Worm (Caenorhabditis elegans) whole organism, young adult: ENCODE measurements around the gene aly-3.
A peak's percentile ranks its signal among the peaks of the same experiment; 100 is the strongest.

Source experiments
- B0035.1 ChIP-seq: sonication (generic microtip); optimal IDR thresholded peaks from 2 replicates; lab custom pipeline; 2016; ENCODE audit warnings: missing genetic modification characterization, mild to moderate bottlenecking, missing compliant biosample characterization, missing genotype, missing genetic modification reagents
- B0261.1 ChIP-seq: sonication (generic microtip); optimal IDR thresholded peaks from 2 replicates; lab custom pipeline; 2016; ENCODE audit warnings: mild to moderate bottlenecking, missing genetic modification characterization, moderate library complexity, missing compliant biosample characterization
- C17E4.6 ChIP-seq: fragments of 200-800 bp; sonication (Bioruptor generic); IDR thresholded peaks from 2 replicates; pipeline ENCODE4 v1.3.6; 2022; ENCODE audit warnings: missing genetic modification reagents, missing genetic modification characterization, missing compliant biosample characterization
- D2030.7 ChIP-seq: fragments of 200-800 bp; sonication (Bioruptor generic); IDR thresholded peaks from 2 replicates; pipeline ENCODE4 v1.3.6; 2022; ENCODE audit warnings: missing genetic modification reagents, missing genetic modification characterization, missing compliant biosample characterization
- F39B2.1 ChIP-seq: fragments of 200-800 bp; sonication (Bioruptor generic); IDR thresholded peaks from 2 replicates; pipeline ENCODE4 v1.3.6; 2022; ENCODE audit warnings: missing genetic modification reagents, missing genetic modification characterization, missing compliant biosample characterization
- F49E8.2 ChIP-seq: sonication (generic microtip); optimal IDR thresholded peaks from 3 replicates; lab custom pipeline; 2017; ENCODE audit warnings: missing genetic modification characterization, mild to moderate bottlenecking, missing compliant biosample characterization, antibody characterized with exemption, moderate library complexity; ENCODE audit not compliant: insufficient read depth
- F57C9.4 ChIP-seq: sonication (generic microtip); optimal IDR thresholded peaks from 2 replicates; lab custom pipeline; 2017; ENCODE audit warnings: mild to moderate bottlenecking, missing genetic modification characterization, missing compliant biosample characterization
- K11D2.4 ChIP-seq: fragments of 200-800 bp; sonication (Bioruptor generic); IDR thresholded peaks from 2 replicates; pipeline ENCODE4 v1.3.6; 2022; ENCODE audit warnings: missing genetic modification reagents, missing genetic modification characterization, missing compliant biosample characterization
- T07F8.4 ChIP-seq: sonication (generic microtip); optimal IDR thresholded peaks from 2 replicates; lab custom pipeline; 2016; ENCODE audit warnings: mild to moderate bottlenecking, missing genetic modification characterization, moderate library complexity, missing compliant biosample characterization
- T26A5.8 ChIP-seq: sonication (generic microtip); optimal IDR thresholded peaks from 2 replicates; lab custom pipeline; 2016; ENCODE audit warnings: missing genetic modification characterization, missing compliant biosample characterization
- Y67H2A.10 ChIP-seq: fragments of 200-800 bp; sonication (Bioruptor generic); conservative IDR thresholded peaks from 2 replicates; pipeline ENCODE4 v1.3.6; 2022; ENCODE audit warnings: missing genetic modification reagents, missing genetic modification characterization, missing compliant biosample characterization
- Y79H2A.3 ChIP-seq: fragments of 200-800 bp; sonication (Bioruptor generic); conservative IDR thresholded peaks from 2 replicates; pipeline ENCODE4 v1.3.6; 2022; ENCODE audit warnings: missing genetic modification reagents, missing genetic modification characterization, missing compliant biosample characterization
- Y95B8A.8 ChIP-seq: fragments of 200-800 bp; sonication (Bioruptor generic); IDR thresholded peaks from 2 replicates; pipeline ENCODE4 v1.3.6; 2022; ENCODE audit warnings: missing genetic modification reagents, missing genetic modification characterization, missing compliant biosample characterization
- aptf-2 ChIP-seq: fragments of 200-800 bp; sonication (Bioruptor generic); conservative IDR thresholded peaks from 2 replicates; pipeline ENCODE4 v1.3.6; 2022; ENCODE audit warnings: missing genetic modification reagents, missing genetic modification characterization, missing compliant biosample characterization
- aptf-3 ChIP-seq: fragments of 200-800 bp; sonication (Bioruptor generic); IDR thresholded peaks from 2 replicates; pipeline ENCODE4 v1.3.6; 2022; ENCODE audit warnings: missing genetic modification characterization, missing compliant biosample characterization
- atf-7 ChIP-seq: sonication (generic microtip); optimal IDR thresholded peaks from 2 replicates; lab custom pipeline; 2017; ENCODE audit warnings: mild to moderate bottlenecking, missing genetic modification characterization, missing compliant biosample characterization
- bed-2 ChIP-seq: fragments of 200-800 bp; sonication (Bioruptor generic); IDR thresholded peaks from 2 replicates; pipeline ENCODE4 v1.3.6; 2022; ENCODE audit warnings: missing genetic modification reagents, missing genetic modification characterization, missing compliant biosample characterization
- cebp-2 ChIP-seq: fragments of 200-800 bp; sonication (Bioruptor generic); IDR thresholded peaks from 2 replicates; pipeline ENCODE4 v1.3.6; 2022; ENCODE audit warnings: missing genetic modification characterization, missing compliant biosample characterization
- ceh-27 ChIP-seq: fragments of 200-800 bp; sonication (Bioruptor generic); optimal IDR thresholded peaks from 2 replicates; lab custom pipeline; 2018; ENCODE audit warnings: mild to moderate bottlenecking, missing genetic modification characterization, moderate library complexity, missing compliant biosample characterization
- ceh-79 ChIP-seq: sonication (generic microtip); optimal IDR thresholded peaks from 2 replicates; lab custom pipeline; 2017; ENCODE audit warnings: mild to moderate bottlenecking, missing genetic modification characterization, missing compliant biosample characterization
- chd-7 ChIP-seq: sonication (generic microtip); optimal IDR thresholded peaks from 2 replicates; lab custom pipeline; 2016; ENCODE audit warnings: mild to moderate bottlenecking, missing genetic modification characterization, moderate library complexity, missing compliant biosample characterization
- dpff-1 ChIP-seq: sonication (generic microtip); optimal IDR thresholded peaks from 2 replicates; lab custom pipeline; 2017; ENCODE audit warnings: mild to moderate bottlenecking, missing genetic modification characterization, missing compliant biosample characterization
- dpl-1 ChIP-seq: fragments of 150-350 bp; optimal IDR thresholded peaks from 2 replicates; lab custom pipeline; 2014; ENCODE audit warnings: missing biosample characterization, missing genetic modification reagents, missing genetic modification characterization
- efl-1 ChIP-seq: fragments of 150-350 bp; optimal IDR thresholded peaks from 2 replicates; lab custom pipeline; 2014; ENCODE audit warnings: missing biosample characterization, missing genetic modification reagents, missing genetic modification characterization
- egl-44 ChIP-seq: fragments of 200-800 bp; sonication (Bioruptor generic); IDR thresholded peaks from 2 replicates; pipeline ENCODE4 v1.3.6; 2022; ENCODE audit warnings: missing genetic modification reagents, missing genetic modification characterization, missing compliant biosample characterization
- him-1 ChIP-seq: sonication (generic microtip); optimal IDR thresholded peaks from 2 replicates; lab custom pipeline; 2016; ENCODE audit warnings: missing genotype, missing genetic modification reagents, missing genetic modification characterization, missing compliant biosample characterization
- let-607 ChIP-seq, 2 experiments: fragments of 200-800 bp in 1 of 2; sonication (Bioruptor generic) in 1 of 2; sonication (generic microtip) in 1 of 2; optimal IDR thresholded peaks; 2 replicates each; lab custom pipeline; 2016 to 2018; ENCODE audit warnings: mild to moderate bottlenecking in 2 of 2, missing compliant biosample characterization in 2 of 2, missing genetic modification characterization in 2 of 2, moderate library complexity in 2 of 2, missing genotype in 1 of 2
- lin-26 ChIP-seq: fragments of 200-800 bp; sonication (Bioruptor generic); IDR thresholded peaks from 2 replicates; pipeline ENCODE4 v1.3.6; 2022; ENCODE audit warnings: missing genetic modification reagents, missing genetic modification characterization, missing compliant biosample characterization
- lin-40 ChIP-seq: sonication (generic microtip); optimal IDR thresholded peaks from 2 replicates; lab custom pipeline; 2016; ENCODE audit warnings: missing genetic modification characterization, mild to moderate bottlenecking, missing compliant biosample characterization, missing genotype, missing genetic modification reagents
- lir-1 ChIP-seq: fragments of 200-800 bp; sonication (Bioruptor generic); conservative IDR thresholded peaks from 2 replicates; pipeline ENCODE4 v1.3.6; 2022; ENCODE audit warnings: missing genetic modification reagents, missing genetic modification characterization, missing compliant biosample characterization
- lsl-1 ChIP-seq: fragments of 200-800 bp; sonication (Bioruptor generic); optimal IDR thresholded peaks from 2 replicates; lab custom pipeline; 2018; ENCODE audit warnings: mild to moderate bottlenecking, missing genetic modification characterization, moderate library complexity, missing compliant biosample characterization
- lsy-27 ChIP-seq: sonication (generic microtip); optimal IDR thresholded peaks from 2 replicates; lab custom pipeline; 2017; ENCODE audit warnings: missing genetic modification characterization, mild to moderate bottlenecking, missing compliant biosample characterization, antibody characterized with exemption, missing genotype, borderline replicate concordance; ENCODE audit not compliant: insufficient read depth
- mcd-1 ChIP-seq: fragments of 200-800 bp; sonication (Bioruptor generic); IDR thresholded peaks from 2 replicates; pipeline ENCODE4 v1.3.6; 2022; ENCODE audit warnings: missing genetic modification reagents, missing genetic modification characterization, missing compliant biosample characterization
- mxl-1 ChIP-seq: sonication (generic microtip); optimal IDR thresholded peaks from 2 replicates; lab custom pipeline; 2016; ENCODE audit warnings: missing genetic modification characterization, missing compliant biosample characterization
- nfya-2 ChIP-seq: fragments of 200-800 bp; sonication (Bioruptor generic); IDR thresholded peaks from 2 replicates; pipeline ENCODE4 v1.3.6; 2022; ENCODE audit warnings: missing genetic modification reagents, missing genetic modification characterization, missing compliant biosample characterization
- nhr-120 ChIP-seq: fragments of 200-800 bp; sonication (Bioruptor generic); IDR thresholded peaks from 2 replicates; pipeline ENCODE4 v1.3.6; 2022; ENCODE audit warnings: missing genetic modification characterization, missing compliant biosample characterization
- nhr-179 ChIP-seq: sonication (generic microtip); optimal IDR thresholded peaks from 2 replicates; lab custom pipeline; 2016; ENCODE audit warnings: mild to moderate bottlenecking, missing genetic modification characterization, missing compliant biosample characterization
- pha-4 ChIP-seq: fragments of 150-350 bp; sonication (generic microtip); optimal IDR thresholded peaks from 2 replicates; lab custom pipeline; 2014; ENCODE audit warnings: missing biosample characterization, missing genetic modification reagents, missing genetic modification characterization
- rec-8 ChIP-seq, 2 experiments: sonication (generic microtip); optimal IDR thresholded peaks; 2 replicates each; lab custom pipeline; 2016; ENCODE audit warnings: mild to moderate bottlenecking in 2 of 2, missing genetic modification characterization in 2 of 2, missing genetic modification reagents in 2 of 2, missing genotype in 2 of 2, missing biosample characterization in 1 of 2, missing compliant biosample characterization in 1 of 2, moderate library complexity in 1 of 2
- sdz-38 ChIP-seq: sonication (generic microtip); optimal IDR thresholded peaks from 2 replicates; lab custom pipeline; 2016; ENCODE audit warnings: missing genotype, missing genetic modification characterization, missing compliant biosample characterization
- tbx-9 ChIP-seq: sonication (generic microtip); optimal IDR thresholded peaks from 2 replicates; lab custom pipeline; 2016; ENCODE audit warnings: borderline replicate concordance, missing genetic modification characterization, inconsistent platforms, missing compliant biosample characterization
- zfh-2 ChIP-seq: fragments of 200-800 bp; sonication (Bioruptor generic); conservative IDR thresholded peaks from 2 replicates; pipeline ENCODE4 v1.3.6; 2022; ENCODE audit warnings: missing genetic modification reagents, missing genetic modification characterization, missing compliant biosample characterization
- zim-3 ChIP-seq: sonication (generic microtip); optimal IDR thresholded peaks from 2 replicates; lab custom pipeline; 2017; ENCODE audit warnings: mild to moderate bottlenecking, missing genetic modification characterization, moderate library complexity, missing compliant biosample characterization
- ztf-18 ChIP-seq: sonication (generic microtip); optimal IDR thresholded peaks from 2 replicates; lab custom pipeline; 2016; ENCODE audit warnings: missing genotype, mild to moderate bottlenecking, missing genetic modification characterization, missing compliant biosample characterization
- ztf-25 ChIP-seq: fragments of 200-800 bp; sonication (Bioruptor generic); IDR thresholded peaks from 2 replicates; pipeline ENCODE4 v1.3.6; 2022; ENCODE audit warnings: missing genetic modification reagents, missing genetic modification characterization, missing compliant biosample characterization
- ztf-26 ChIP-seq: sonication (generic microtip); optimal IDR thresholded peaks from 2 replicates; lab custom pipeline; 2017; ENCODE audit warnings: missing genetic modification characterization, missing compliant biosample characterization
- ztf-28 ChIP-seq: fragments of 200-800 bp; sonication (Bioruptor generic); IDR thresholded peaks from 2 replicates; pipeline ENCODE4 v1.3.6; 2022; ENCODE audit warnings: missing genetic modification reagents, missing genetic modification characterization, missing compliant biosample characterization
- ztf-6 ChIP-seq: fragments of 200-800 bp; sonication (Bioruptor generic); IDR thresholded peaks from 2 replicates; pipeline ENCODE4 v1.3.6; 2022; ENCODE audit warnings: missing genetic modification reagents, missing genetic modification characterization, missing compliant biosample characterization

The aly-3 gene

ce11 chrIV:12086498-12086897, 36.6 kb upstream of the aly-3 start (continued):
- TF ChIP-seq lsl-1 (peak; percentile 76), Y79H2A.3 (GFP tag; lab: Robert Waterston, UW) (no peak), Y95B8A.8 (peak; percentile 76; the same call in 1 of the 2 replicates), tbx-9 (tag; lab: Kevin White, UChicago) (peak; percentile 72), nhr-120 (GFP tag; lab: Robert Waterston, UW) (no peak), sdz-38 (tag; lab: Kevin White, UChicago) (no peak), egl-44 (GFP tag; lab: Robert Waterston, UW) (peak; percentile 81), ztf-26 (peak; percentile 75), F39B2.1 (no peak), lin-40 (tag; lab: Kevin White, UChicago) (peak; percentile 75), zfh-2 (GFP tag; lab: Robert Waterston, UW) (peak; percentile 86), lir-1 (peak; percentile 61), ceh-27 (peak; percentile 86), bed-2 (GFP tag; lab: Robert Waterston, UW) (peak; percentile 79), cebp-2 (GFP tag; lab: Robert Waterston, UW) (peak; percentile 100), Y67H2A.10 (0 out of 2 replicates have a peak, but pooled peaks have one; percentile 33), T26A5.8 (tag; lab: Kevin White, UChicago) (peak; percentile 76), mcd-1 (GFP tag; lab: Robert Waterston, UW) (peak; percentile 83), nhr-179 (tag; lab: Kevin White, UChicago) (no peak), C17E4.6 (GFP tag; lab: Robert Waterston, UW) (peak; percentile 75; the same call in 1 of the 2 replicates), lin-26 (GFP tag; lab: Robert Waterston, UW) (peak; percentile 98), B0035.1 (tag; lab: Kevin White, UChicago) (peak; percentile 78), zim-3 (peak; percentile 61), ztf-18 (tag; lab: Kevin White, UChicago) (peak; percentile 79), ztf-25 (GFP tag; lab: Robert Waterston, UW) (peak; percentile 88), efl-1 (GFP tag; lab: Kevin White, UChicago) (peak; percentile 41), F57C9.4 (tag; lab: Kevin White, UChicago) (no peak), let-607 (tag; optimal IDR thresholded peaks at IDR 0.05; lab: Kevin White, UChicago) (peak; percentile 63 to 65), dpl-1 (GFP tag; lab: Kevin White, UChicago) (peak; percentile 24), B0261.1 (peak; percentile 91), ztf-28 (GFP tag; lab: Robert Waterston, UW) (peak; percentile 94), K11D2.4 (GFP tag; lab: Robert Waterston, UW) (peak; percentile 78), ztf-6 (GFP tag; lab: Robert Waterston, UW) (peak; percentile 70; the same call in 1 of the 2 replicates), rec-8 (tag; optimal IDR thresholded peaks at IDR 0.05; lab: Kevin White, UChicago) (peak; percentile 67 to 92), pha-4 (tag; lab: Kevin White, UChicago) (no peak), D2030.7 (GFP tag; lab: Robert Waterston, UW) (peak; percentile 85), mxl-1 (tag; lab: Kevin White, UChicago) (peak; percentile 88), dpff-1 (tag; lab: Kevin White, UChicago) (peak; percentile 26), atf-7 (peak; percentile 38), aptf-3 (GFP tag; lab: Robert Waterston, UW) (peak; percentile 91), chd-7 (tag; lab: Kevin White, UChicago) (peak; percentile 91), T07F8.4 (tag; lab: Kevin White, UChicago) (peak; percentile 85), lsy-27 (peak; percentile 63), F49E8.2 (tag; lab: Kevin White, UChicago) (peak; percentile 91), aptf-2 (peak; percentile 71; the same call in 1 of the 2 replicates), ceh-79 (tag; lab: Kevin White, UChicago) (peak; percentile 88), nfya-2 (no peak), him-1 (tag; lab: Kevin White, UChicago) (peak; percentile 93)
